Fruit fly (Drosophila melanogaster) whole organism, embryonic: ENCODE measurements around the gene Sec22.

Experiments used
- Awh ChIP-seq: fragments of 200-800 bp; sonication (Bioruptor generic); IDR thresholded peaks from 2 replicates; pipeline ENCODE4, ENCODE4 v1.3.6; 2022; ENCODE audit warnings: missing biosample characterization, missing genetic modification characterization
- CG16815 ChIP-seq: fragments of 200-800 bp; sonication (Bioruptor generic); optimal IDR thresholded peaks from 3 replicates; lab custom pipeline; 2017; ENCODE audit warnings: missing biosample characterization, mild to moderate bottlenecking, missing genetic modification characterization
- CG17186 ChIP-seq: fragments of 200-800 bp; sonication (Bioruptor generic); optimal IDR thresholded peaks from 3 replicates; lab custom pipeline; 2017; ENCODE audit warnings: missing biosample characterization, missing genetic modification reagents, missing genetic modification characterization
- CG17359 ChIP-seq: fragments of 200-800 bp; sonication (Bioruptor generic); optimal IDR thresholded peaks from 3 replicates; lab custom pipeline; 2018; ENCODE audit warnings: missing biosample characterization, mild to moderate bottlenecking, missing genetic modification characterization, moderate library complexity
- CG17361 ChIP-seq: fragments of 200-800 bp; sonication (Bioruptor generic); IDR thresholded peaks from 3 replicates; pipeline ENCODE4 v1.3.6; 2022; ENCODE audit warnings: missing biosample characterization, missing genetic modification characterization
- CG30431 ChIP-seq: fragments of 200-800 bp; sonication (Bioruptor generic); optimal IDR thresholded peaks from 2 replicates; lab custom pipeline; 2017; ENCODE audit warnings: missing biosample characterization, missing genetic modification characterization
- CG31224 ChIP-seq: fragments of 200-800 bp; sonication (Bioruptor generic); IDR thresholded peaks from 2 replicates; pipeline ENCODE4 v1.3.6; 2022; ENCODE audit warnings: missing biosample characterization, missing genetic modification characterization
- CG6689 ChIP-seq: fragments of 200-800 bp; sonication (Bioruptor generic); IDR thresholded peaks from 2 replicates; pipeline ENCODE4 v1.3.6; 2022; ENCODE audit warnings: missing biosample characterization, missing genetic modification characterization
- CG7372 ChIP-seq: fragments of 200-800 bp; sonication (Bioruptor generic); IDR thresholded peaks from 2 replicates; pipeline ENCODE4 v1.3.6; 2022; ENCODE audit warnings: missing biosample characterization, missing genetic modification characterization
- Hr39 ChIP-seq: fragments of >200 bp; optimal IDR thresholded peaks from 2 replicates; lab custom pipeline; 2017
- al ChIP-seq: fragments of 200-800 bp; sonication (Bioruptor generic); IDR thresholded peaks from 2 replicates; pipeline ENCODE4 v1.3.6; 2022; ENCODE audit warnings: missing biosample characterization, missing genetic modification characterization
- so ChIP-seq: fragments of 200-800 bp; sonication (Bioruptor generic); IDR thresholded peaks from 3 replicates; pipeline ENCODE4 v1.3.6; 2022; ENCODE audit warnings: missing biosample characterization, missing genetic modification characterization

dm6 chrX:841941-842340 is 36.1 kb downstream of the Sec22 start:
- peak; percentile 26 for TF ChIP-seq CG17359 (tag; lab: Kevin White, UChicago)
- no peak for TF ChIP-seq CG17186 (GFP tag; lab: Kevin White, UChicago)
- TF ChIP-seq Hr39 (lab: Kevin White, UChicago) = no peak
- TF ChIP-seq CG17361 = no peak
- no peak for TF ChIP-seq al
- no peak for TF ChIP-seq Awh (GFP tag; lab: Robert Waterston, UW)
- TF ChIP-seq CG30431 (GFP tag; lab: Kevin White, UChicago) = no peak
- TF ChIP-seq CG7372 (GFP tag; lab: Robert Waterston, UW) = no peak
- no peak for TF ChIP-seq CG6689 (GFP tag; lab: Robert Waterston, UW)
- no peak for TF ChIP-seq so (GFP tag; lab: Robert Waterston, UW)
- TF ChIP-seq CG16815 (GFP tag; lab: Kevin White, UChicago) = no peak
- no peak for TF ChIP-seq CG31224
